Worm (Caenorhabditis elegans) whole organism, early embryonic: ENCODE measurements around the gene Y17D7C.1.

Source experiments
- ama-1 ChIP-seq: fragments of 150-350 bp; optimal IDR thresholded peaks from 2 replicates; lab custom pipeline; 2014
- ets-7 ChIP-seq: sonication (generic microtip); optimal IDR thresholded peaks from 2 replicates; lab custom pipeline; 2016; ENCODE audit warnings: missing genotype, missing genetic modification characterization, missing compliant biosample characterization
- tbx-37 ChIP-seq: fragments of 200-800 bp; sonication (Bioruptor generic); conservative IDR thresholded peaks from 2 replicates; pipeline ENCODE4 v1.3.6; 2022; ENCODE audit warnings: missing genetic modification reagents, missing genetic modification characterization, missing compliant biosample characterization

ce11 chrV:18699326-18699725, 7.0 kb upstream of the Y17D7C.1 start, which contains the start of gene nhr-241:
- TF ChIP-seq ets-7 (no peak), ama-1 (lab: Kevin White, UChicago) (no peak), tbx-37 (GFP tag; lab: Robert Waterston, UW) (no peak)
